Worm (Caenorhabditis elegans): ENCODE results near the gene daf-6.
A peak's percentile ranks its signal among the peaks of the same experiment; 100 is the strongest.

daf-6 gene

DNA sequence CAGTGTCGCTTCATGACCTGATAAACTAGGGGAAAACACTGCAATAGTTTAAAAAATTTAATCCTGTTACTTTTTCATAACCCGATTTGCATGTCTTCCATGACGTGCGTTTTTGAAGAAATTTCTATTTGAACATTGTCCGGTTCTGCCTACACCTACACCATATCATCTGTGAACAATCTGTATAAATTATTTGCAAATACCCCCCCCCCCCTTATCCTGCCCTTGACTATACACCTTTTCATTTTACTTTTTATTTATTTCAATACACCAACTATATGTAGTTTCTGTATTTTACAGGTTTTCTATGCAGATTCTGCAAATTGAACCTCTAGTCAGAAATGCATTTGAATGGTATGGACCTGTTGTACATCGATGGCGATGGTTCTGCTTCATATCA is at the start of gene daf-6:
TSS of gene daf-6 (plus strand) at position 301 of the 400 bp plus-strand sequence.
- TF ChIP-seq nfyb-1 (GFP tag; IDR thresholded peaks at IDR 0.05) (no peak), xnd-1 (tag; optimal IDR thresholded peaks at IDR 0.05) (no peak), madf-8 (GFP tag; conservative IDR thresholded peaks at IDR 0.05) (no peak), ets-4 (GFP tag; optimal IDR thresholded peaks at IDR 0.05) (no peak), rpc-1 (optimal IDR thresholded peaks at IDR 0.05) (no peak), rpc-1 (tag; optimal IDR thresholded peaks at IDR 0.05) (no peak), ceh-58 (GFP tag; IDR thresholded peaks at IDR 0.05) (no peak), dpff-1 (tag; optimal IDR thresholded peaks at IDR 0.05) (no peak), fkh-3 (tag; optimal IDR thresholded peaks at IDR 0.05) (no peak), attf-5 (GFP tag; optimal IDR thresholded peaks at IDR 0.05) (no peak), cebp-2 (GFP tag; IDR thresholded peaks at IDR 0.05) (no peak), snpc-4 (GFP tag; optimal IDR thresholded peaks at IDR 0.05) (no peak), snpc-4 (tag; optimal IDR thresholded peaks at IDR 0.05) (no peak), dpl-1 (GFP tag; optimal IDR thresholded peaks at IDR 0.05) (no peak)

DNA sequence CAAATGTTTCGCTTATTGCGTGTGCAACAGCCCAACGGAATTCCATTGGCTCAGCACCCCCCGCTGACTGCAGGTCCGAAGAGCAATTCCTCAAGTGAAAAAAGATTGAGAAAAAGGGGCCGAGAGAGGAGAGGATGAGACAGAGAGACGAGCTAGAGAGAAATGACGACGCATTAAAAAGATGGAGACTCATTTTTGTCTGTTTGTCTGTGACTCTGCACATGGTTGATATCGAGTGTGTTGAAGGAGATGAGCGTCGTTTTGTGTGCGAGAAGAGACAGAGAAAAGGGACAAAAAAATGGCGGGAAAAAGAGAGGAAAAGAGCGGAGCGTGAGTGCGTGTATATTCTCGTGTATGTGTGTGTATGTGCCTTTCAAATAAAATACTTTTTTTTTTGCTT is 47.3 kb upstream of the daf-6 start:
- TF ChIP-seq ztf-18 (tag; optimal IDR thresholded peaks at IDR 0.05): peak; percentile 41
- no peak for TF ChIP-seq hsf-1 (GFP tag; IDR thresholded peaks at IDR 0.05)
- no peak for TF ChIP-seq akir-1 (GFP tag; optimal IDR thresholded peaks at IDR 0.05)
- TF ChIP-seq Y67H2A.10 (GFP tag; conservative IDR thresholded peaks at IDR 0.05): no peak
- no peak for TF ChIP-seq F37B4.10 (GFP tag; IDR thresholded peaks at IDR 0.05)
- peak; percentile 96 for TF ChIP-seq zfh-2 (GFP tag; conservative IDR thresholded peaks at IDR 0.05)
- TF ChIP-seq gei-17 (GFP tag; optimal IDR thresholded peaks at IDR 0.05): peak; percentile 20
- TF ChIP-seq attf-5 (GFP tag; optimal IDR thresholded peaks at IDR 0.05): peak; percentile 80
- TF ChIP-seq cebp-1 (GFP tag; IDR thresholded peaks at IDR 0.05): no peak
- peak; percentile 81 for TF ChIP-seq cebp-1 (tag; optimal IDR thresholded peaks at IDR 0.05)
- no peak for TF ChIP-seq dpff-1 (tag; optimal IDR thresholded peaks at IDR 0.05)
- peak; percentile 82 for TF ChIP-seq hmg-1.2 (GFP tag; IDR thresholded peaks at IDR 0.05)
- peak in 1 of 3 experiments; percentile 85 for TF ChIP-seq lin-35 (GFP tag; optimal IDR thresholded peaks at IDR 0.05)
- peak; percentile 15 for TF ChIP-seq efl-1 (GFP tag; optimal IDR thresholded peaks at IDR 0.05)
- TF ChIP-seq snpc-1.1 (tag; optimal IDR thresholded peaks at IDR 0.05; ENCODE audit: insufficient read depth): no peak
- peak; percentile 9 for TF ChIP-seq lin-54 (GFP tag; optimal IDR thresholded peaks at IDR 0.05)
- TF ChIP-seq C06A6.2 (GFP tag; conservative IDR thresholded peaks at IDR 0.05): peak; percentile 52; the same call in 1 of the 2 replicates
- peak; percentile 58 for TF ChIP-seq atf-7 (tag; optimal IDR thresholded peaks at IDR 0.05)
- TF ChIP-seq egl-18 (GFP tag; IDR thresholded peaks at IDR 0.05): no peak
- no peak for TF ChIP-seq hmg-20 (GFP tag; IDR thresholded peaks at IDR 0.05)
- TF ChIP-seq attf-6 (GFP tag; IDR thresholded peaks at IDR 0.05): no peak
- TF ChIP-seq ztf-28 (GFP tag; IDR thresholded peaks at IDR 0.05): no peak
- TF ChIP-seq madf-8 (GFP tag; conservative IDR thresholded peaks at IDR 0.05): no peak
- no peak for TF ChIP-seq rpc-1 (optimal IDR thresholded peaks at IDR 0.05)
- no peak for TF ChIP-seq rpc-1 (tag; optimal IDR thresholded peaks at IDR 0.05)
- peak; percentile 77; the same call in 1 of the 2 replicates for TF ChIP-seq dox-1 (GFP tag; IDR thresholded peaks at IDR 0.05)
- TF ChIP-seq B0336.3 (GFP tag; IDR thresholded peaks at IDR 0.05): peak; percentile 72
- TF ChIP-seq ekl-4 (GFP tag; IDR thresholded peaks at IDR 0.05): no peak
- TF ChIP-seq ztf-22 (GFP tag; optimal IDR thresholded peaks at IDR 0.05): no peak
- TF ChIP-seq lin-26 (GFP tag; IDR thresholded peaks at IDR 0.05): peak; percentile 64; the same call in 1 of the 2 replicates
- no peak; the same call in 1 of the 2 replicates for TF ChIP-seq madf-6 (GFP tag; IDR thresholded peaks at IDR 0.05)
- TF ChIP-seq ZK185.1 (tag; optimal IDR thresholded peaks at IDR 0.05; ENCODE audit: poor library complexity, severe bottlenecking): peak; percentile 59
- no peak for TF ChIP-seq xnd-1 (tag; optimal IDR thresholded peaks at IDR 0.05)
- TF ChIP-seq K11D2.4 (GFP tag; IDR thresholded peaks at IDR 0.05): peak; percentile 53; the same call in 1 of the 2 replicates
- no peak for TF ChIP-seq snpc-4 (GFP tag; optimal IDR thresholded peaks at IDR 0.05)
- TF ChIP-seq snpc-4 (tag; optimal IDR thresholded peaks at IDR 0.05): peak in 3 of 4 experiments; percentile 34 to 59 (median 58)
- peak; percentile 57 for TF ChIP-seq tbp1 (GFP tag; optimal IDR thresholded peaks at IDR 0.05)
- no peak for TF ChIP-seq ceh-100 (GFP tag; IDR thresholded peaks at IDR 0.05)
- peak; percentile 74 for TF ChIP-seq nhr-80 (tag; optimal IDR thresholded peaks at IDR 0.05)
- TF ChIP-seq Y53G8AR.9 (GFP tag; conservative IDR thresholded peaks at IDR 0.05): 0 out of 2 replicates have a peak, but pooled peaks have one; percentile 33
- TF ChIP-seq F33H1.4 (GFP tag; IDR thresholded peaks at IDR 0.05): no peak

Data from whole organism, young adult.